Fruit fly (Drosophila melanogaster): ENCODE results near the gene Akt.

Gene Akt

dm6 chr3R:16049369-16049768, 49.7 kb upstream of the Akt start, which contains the start of the genes IKKbeta and CG5013 (continued):
- TF ChIP-seq ac (GFP tag; optimal IDR thresholded peaks at IDR 0.05), result no peak
- TF ChIP-seq ab (GFP tag; optimal IDR thresholded peaks at IDR 0.05), result no peak
- no peak for TF ChIP-seq Fer2 (tag; optimal IDR thresholded peaks at IDR 0.05)
- TF ChIP-seq Drgx (GFP tag; IDR thresholded peaks at IDR 0.05), result no peak
- no peak for TF ChIP-seq CG17802 (tag; optimal IDR thresholded peaks at IDR 0.05)
- no peak for TF ChIP-seq dimm (GFP tag; IDR thresholded peaks at IDR 0.05)
- TF ChIP-seq bigmax (GFP tag; optimal IDR thresholded peaks at IDR 0.05), result no peak
- TF ChIP-seq zen2 (GFP tag; IDR thresholded peaks at IDR 0.05; ENCODE audit: partially characterized antibody), result peak; percentile 61; the same call in 1 of the 3 replicates
- no peak for TF ChIP-seq CG4707 (GFP tag; optimal IDR thresholded peaks at IDR 0.05)
- no peak for TF ChIP-seq so (GFP tag; IDR thresholded peaks at IDR 0.05)
- peak; percentile 30; the same call in 1 of the 2 replicates for TF ChIP-seq E2f2 (GFP tag; IDR thresholded peaks at IDR 0.05)
- 0 out of 3 replicates have a peak, but pooled peaks have one; percentile 22 for TF ChIP-seq ase (GFP tag; IDR thresholded peaks at IDR 0.05)
- TF ChIP-seq Dip3 (GFP tag; optimal IDR thresholded peaks at IDR 0.05), result peak; percentile 58
- TF ChIP-seq Elba2 (GFP tag; optimal IDR thresholded peaks at IDR 0.05), result peak; percentile 54
- no peak for TF ChIP-seq dmrt99B (tag; optimal IDR thresholded peaks at IDR 0.05)
- TF ChIP-seq CG1832 (GFP tag; optimal IDR thresholded peaks at IDR 0.05), result no peak
- TF ChIP-seq CG1233 (GFP tag; optimal IDR thresholded peaks at IDR 0.05), result peak; percentile 10
- peak; percentile 5 for TF ChIP-seq Sry-β (GFP tag; optimal IDR thresholded peaks at IDR 0.05)
- peak; percentile 67 for TF ChIP-seq grau (tag; optimal IDR thresholded peaks at IDR 0.05)
- peak in 1 of 2 experiments; percentile 11 for TF ChIP-seq bsh (GFP tag; optimal IDR thresholded peaks at IDR 0.05)
- TF ChIP-seq E2f1 (GFP tag; IDR thresholded peaks at IDR 0.05), result no peak
- TF ChIP-seq Deaf1 (tag; optimal IDR thresholded peaks at IDR 0.05), result no peak
- TF ChIP-seq dmrt11E (tag; optimal IDR thresholded peaks at IDR 0.05), result peak; percentile 41
- peak; percentile 55 for TF ChIP-seq CG1792 (GFP tag; optimal IDR thresholded peaks at IDR 0.05)
- peak; percentile 50 for TF ChIP-seq CG10147 (GFP tag; optimal IDR thresholded peaks at IDR 0.05)
- TF ChIP-seq psq (GFP tag; optimal IDR thresholded peaks at IDR 0.05), result no peak
- TF ChIP-seq kay (GFP tag; optimal IDR thresholded peaks at IDR 0.05), result peak; percentile 4
- no peak for TF ChIP-seq CG17912 (GFP tag; optimal IDR thresholded peaks at IDR 0.05)
- peak; percentile 21 for TF ChIP-seq CG11398 (GFP tag; optimal IDR thresholded peaks at IDR 0.05)
- peak; percentile 36 for TF ChIP-seq tin (GFP tag; optimal IDR thresholded peaks at IDR 0.05)
- TF ChIP-seq Bgb (GFP tag; IDR thresholded peaks at IDR 0.05; ENCODE audit: partially characterized antibody), result peak; percentile 76
- TF ChIP-seq CG7372 (GFP tag; IDR thresholded peaks at IDR 0.05), result 0 out of 2 replicates have a peak, but pooled peaks have one; percentile 35
- TF ChIP-seq al (GFP tag; IDR thresholded peaks at IDR 0.05), result peak; percentile 40; the same call in 1 of the 2 replicates
- peak; percentile 26 for TF ChIP-seq twi (tag; optimal IDR thresholded peaks at IDR 0.05)
- no peak for TF ChIP-seq Six4 (GFP tag; optimal IDR thresholded peaks at IDR 0.05)
- TF ChIP-seq nerfin-1 (tag; optimal IDR thresholded peaks at IDR 0.05), result peak; percentile 76
- no peak for TF ChIP-seq Hmx (GFP tag; optimal IDR thresholded peaks at IDR 0.05)
- TF ChIP-seq Poxn (GFP tag; IDR thresholded peaks at IDR 0.05), result no peak
- TF ChIP-seq crol (GFP tag; IDR thresholded peaks at IDR 0.05), result no peak

- TF ChIP-seq onecut (GFP tag; IDR thresholded peaks at IDR 0.05) (peak; percentile 90), YL-1 (GFP tag; optimal IDR thresholded peaks at IDR 0.05) (peak; percentile 76), CG42726 (GFP tag; IDR thresholded peaks at IDR 0.05; ENCODE audit: partially characterized antibody) (peak; percentile 64; the same call in 1 of the 2 replicates), CG3995 (GFP tag; optimal IDR thresholded peaks at IDR 0.05) (peak; percentile 37), twi (tag; optimal IDR thresholded peaks at IDR 0.05) (no peak), ewg (GFP tag; optimal IDR thresholded peaks at IDR 0.05) (peak; percentile 28), CG1603 (tag; optimal IDR thresholded peaks at IDR 0.05) (peak; percentile 53), fd96Cb (tag; optimal IDR thresholded peaks at IDR 0.05) (no peak), mld (GFP tag; IDR thresholded peaks at IDR 0.05; ENCODE audit: partially characterized antibody) (peak; percentile 76; the same call in 2 of the 3 replicates), CG14860 (GFP tag; IDR thresholded peaks at IDR 0.05; ENCODE audit: partially characterized antibody) (peak; percentile 71), CTCF (GFP tag; optimal IDR thresholded peaks at IDR 0.05) (peak; percentile 6), Mrtf (GFP tag; IDR thresholded peaks at IDR 0.05) (no peak), Bgb (GFP tag; IDR thresholded peaks at IDR 0.05; ENCODE audit: partially characterized antibody) (peak; percentile 58; the same call in 1 of the 2 replicates), Hsf (GFP tag; optimal IDR thresholded peaks at IDR 0.05) (no peak)
These were observed 48.3 kb upstream of the Akt start, which contains the start of gene msps for dm6 chr3R:16050621-16051328. TSS of gene msps (plus strand) at chr3R:16050801.
